Worm (Caenorhabditis elegans) whole organism, L1 larva: ENCODE measurements around the gene mrck-1.
A peak's percentile ranks its signal among the peaks of the same experiment; 100 is the strongest.

Experiments used
- C04F5.9 ChIP-seq: sonication (generic microtip); optimal IDR thresholded peaks from 2 replicates; lab custom pipeline; 2016; ENCODE audit warnings: missing genetic modification characterization, missing compliant biosample characterization
- C16A3.4 ChIP-seq: fragments of 150-350 bp; optimal IDR thresholded peaks from 2 replicates; lab custom pipeline; 2014; ENCODE audit warnings: missing biosample characterization, missing genetic modification characterization
- F16B12.6 ChIP-seq: fragments of 150-350 bp; optimal IDR thresholded peaks from 2 replicates; lab custom pipeline; 2014; ENCODE audit warnings: missing biosample characterization, missing genetic modification characterization
- aha-1 ChIP-seq: fragments of 150-350 bp; optimal IDR thresholded peaks from 2 replicates; lab custom pipeline; 2014; ENCODE audit warnings: missing biosample characterization, missing genetic modification characterization
- alr-1 ChIP-seq: fragments of 200-800 bp; sonication (Bioruptor generic); optimal IDR thresholded peaks from 2 replicates; lab custom pipeline; 2018; ENCODE audit warnings: borderline replicate concordance, mild to moderate bottlenecking, missing genetic modification characterization, missing compliant biosample characterization
- ama-1 ChIP-seq: fragments of 150-350 bp; optimal IDR thresholded peaks from 2 replicates; lab custom pipeline; 2014
- blmp-1 ChIP-seq: fragments of 150-350 bp; optimal IDR thresholded peaks from 2 replicates; lab custom pipeline; 2014; ENCODE audit warnings: missing biosample characterization, missing genetic modification characterization
- ceh-63 ChIP-seq: fragments of 200-800 bp; sonication (Bioruptor generic); optimal IDR thresholded peaks from 2 replicates; lab custom pipeline; 2018; ENCODE audit warnings: mild to moderate bottlenecking, missing genetic modification characterization, missing compliant biosample characterization
- ceh-8 ChIP-seq: fragments of 200-800 bp; sonication (Bioruptor generic); optimal IDR thresholded peaks from 2 replicates; lab custom pipeline; 2018; ENCODE audit warnings: mild to moderate bottlenecking, missing genetic modification characterization, moderate library complexity, missing compliant biosample characterization
- ceh-82 ChIP-seq, 3 experiments: fragments of 150-350 bp in 1 of 3; sonication (generic microtip) in 2 of 3; optimal IDR thresholded peaks; 2 replicates each; lab custom pipeline; 2014 to 2017; ENCODE audit warnings: missing biosample characterization in 3 of 3, missing genetic modification characterization in 3 of 3
- ceh-88 ChIP-seq: fragments of 200-800 bp; sonication (Bioruptor generic); IDR thresholded peaks from 2 replicates; pipeline ENCODE4 v1.3.6; 2022; ENCODE audit warnings: missing genetic modification characterization, missing compliant biosample characterization
- dpl-1 ChIP-seq, 3 experiments: fragments of 150-350 bp in 2 of 3; sonication (generic microtip) in 1 of 3; optimal IDR thresholded peaks; 2 replicates each; lab custom pipeline; 2014 to 2017; ENCODE audit warnings: missing biosample characterization in 3 of 3, missing genetic modification characterization in 3 of 3, missing genetic modification reagents in 3 of 3
- dsc-1 ChIP-seq: sonication (generic microtip); optimal IDR thresholded peaks from 2 replicates; lab custom pipeline; 2016; ENCODE audit warnings: mild to moderate bottlenecking, missing genetic modification characterization, missing compliant biosample characterization
- efl-3 ChIP-seq: fragments of 200-800 bp; sonication (Bioruptor generic); optimal IDR thresholded peaks from 2 replicates; lab custom pipeline; 2018; ENCODE audit warnings: mild to moderate bottlenecking, missing genetic modification characterization, missing compliant biosample characterization
- elt-2 ChIP-seq: sonication (generic microtip); optimal IDR thresholded peaks from 2 replicates; lab custom pipeline; 2016; ENCODE audit warnings: missing genetic modification characterization, mild to moderate bottlenecking, inconsistent platforms, missing compliant biosample characterization, missing genetic modification reagents
- ets-5 ChIP-seq: fragments of 200-800 bp; sonication (Bioruptor generic); IDR thresholded peaks from 2 replicates; pipeline ENCODE4 v1.3.6; 2022; ENCODE audit warnings: missing genetic modification characterization, missing compliant biosample characterization
- fkh-4 ChIP-seq: sonication (generic microtip); optimal IDR thresholded peaks from 2 replicates; lab custom pipeline; 2016; ENCODE audit warnings: missing compliant biosample characterization, missing genetic modification characterization, borderline replicate concordance
- fos-1 ChIP-seq: fragments of 150-350 bp; optimal IDR thresholded peaks from 2 replicates; lab custom pipeline; 2014; ENCODE audit warnings: missing biosample characterization, missing genetic modification characterization
- hlh-17 ChIP-seq: fragments of 200-800 bp; sonication (Bioruptor generic); optimal IDR thresholded peaks from 2 replicates; lab custom pipeline; 2018; ENCODE audit warnings: missing genetic modification characterization, mild to moderate bottlenecking, missing compliant biosample characterization, moderate library complexity, borderline replicate concordance
- hpl-2 ChIP-seq: fragments of 150-350 bp; optimal IDR thresholded peaks from 2 replicates; lab custom pipeline; 2014; ENCODE audit warnings: missing biosample characterization, missing genetic modification reagents, missing genetic modification characterization
- lin-14 ChIP-seq: fragments of 200-800 bp; sonication (Bioruptor generic); optimal IDR thresholded peaks from 2 replicates; lab custom pipeline; 2018; ENCODE audit warnings: mild to moderate bottlenecking, missing genetic modification characterization, moderate library complexity, missing compliant biosample characterization
- mep-1 ChIP-seq: fragments of 150-350 bp; optimal IDR thresholded peaks from 2 replicates; lab custom pipeline; 2014; ENCODE audit warnings: missing biosample characterization, missing genetic modification characterization
- nhr-12 ChIP-seq: sonication (generic microtip); optimal IDR thresholded peaks from 2 replicates; lab custom pipeline; 2017; ENCODE audit warnings: missing biosample characterization, missing genetic modification characterization
- nhr-19 ChIP-seq: fragments of 200-800 bp; sonication (Bioruptor generic); conservative IDR thresholded peaks from 2 replicates; pipeline ENCODE4 v1.3.6; 2022; ENCODE audit warnings: missing genetic modification characterization, missing compliant biosample characterization
- nhr-20 ChIP-seq: sonication (generic microtip); optimal IDR thresholded peaks from 2 replicates; lab custom pipeline; 2016; ENCODE audit warnings: mild to moderate bottlenecking, missing genetic modification characterization, missing compliant biosample characterization
- nhr-47 ChIP-seq: sonication (generic microtip); optimal IDR thresholded peaks from 2 replicates; lab custom pipeline; 2016; ENCODE audit warnings: mild to moderate bottlenecking, missing genetic modification characterization, moderate library complexity, missing compliant biosample characterization
- nhr-76 ChIP-seq: sonication (generic microtip); optimal IDR thresholded peaks from 2 replicates; lab custom pipeline; 2017; ENCODE audit warnings: missing biosample characterization, missing genetic modification characterization
- nhr-85 ChIP-seq: sonication (generic microtip); peaks from one replicate; lab custom pipeline; 2016; ENCODE audit warnings: missing genetic modification characterization, inconsistent platforms, missing compliant biosample characterization
- nhr-90 ChIP-seq: sonication (generic microtip); optimal IDR thresholded peaks from 2 replicates; lab custom pipeline; 2016; ENCODE audit warnings: mild to moderate bottlenecking, missing genetic modification characterization, missing compliant biosample characterization; ENCODE audit not compliant: poor library complexity
- pag-3 ChIP-seq: sonication (generic microtip); optimal IDR thresholded peaks from 2 replicates; lab custom pipeline; 2017; ENCODE audit warnings: missing genetic modification characterization, mild to moderate bottlenecking, missing compliant biosample characterization, antibody characterized with exemption, borderline replicate concordance; ENCODE audit not compliant: insufficient read depth
- rnt-1 ChIP-seq: sonication (generic microtip); optimal IDR thresholded peaks from 2 replicates; lab custom pipeline; 2016; ENCODE audit warnings: mild to moderate bottlenecking, missing genetic modification characterization, moderate library complexity, missing compliant biosample characterization
- snu-23 ChIP-seq: sonication (generic microtip); optimal IDR thresholded peaks from 2 replicates; lab custom pipeline; 2016; ENCODE audit warnings: missing genetic modification characterization, missing compliant biosample characterization
- sptf-1 ChIP-seq: fragments of 150-350 bp; optimal IDR thresholded peaks from 2 replicates; lab custom pipeline; 2014; ENCODE audit warnings: missing biosample characterization, missing genetic modification characterization
- swsn-7 ChIP-seq: sonication (generic microtip); optimal IDR thresholded peaks from 2 replicates; lab custom pipeline; 2016; ENCODE audit warnings: missing genetic modification characterization, missing compliant biosample characterization
- tbx-2 ChIP-seq: sonication (generic microtip); optimal IDR thresholded peaks from 2 replicates; lab custom pipeline; 2016; ENCODE audit warnings: missing genetic modification characterization, missing compliant biosample characterization
- unc-130 ChIP-seq: fragments of 150-350 bp; optimal IDR thresholded peaks from 2 replicates; lab custom pipeline; 2017; ENCODE audit warnings: missing biosample characterization, missing genetic modification characterization, inconsistent platforms
- unc-62 ChIP-seq: fragments of 150-350 bp; optimal IDR thresholded peaks from 2 replicates; lab custom pipeline; 2014; ENCODE audit warnings: missing biosample characterization, missing genetic modification reagents, missing genetic modification characterization
- unc-86 ChIP-seq: sonication (generic microtip); optimal IDR thresholded peaks from 2 replicates; lab custom pipeline; 2016; ENCODE audit warnings: missing genetic modification characterization, missing compliant biosample characterization
- xbp-1 ChIP-seq: sonication (generic microtip); optimal IDR thresholded peaks from 2 replicates; lab custom pipeline; 2016; ENCODE audit warnings: missing genetic modification characterization, missing compliant biosample characterization
- ztf-11 ChIP-seq, 2 experiments: sonication (generic microtip); optimal IDR thresholded peaks; 2 replicates each; lab custom pipeline; 2016 to 2017; ENCODE audit warnings: missing genetic modification characterization in 2 of 2, missing biosample characterization in 1 of 2, missing compliant biosample characterization in 1 of 2
- ztf-4 ChIP-seq: fragments of 150-350 bp; optimal IDR thresholded peaks from 2 replicates; lab custom pipeline; 2014; ENCODE audit warnings: missing biosample characterization, missing genetic modification characterization

Gene mrck-1

ce11 chrV:6228400-6228895, 38.6 kb downstream of the mrck-1 start (continued):
- TF ChIP-seq sptf-1 (tag; lab: Kevin White, UChicago) (no peak), pag-3 (tag; lab: Kevin White, UChicago) (peak; percentile 66), ztf-4 (tag; lab: Kevin White, UChicago) (no peak), nhr-19 (GFP tag; lab: Robert Waterston, UW) (peak; percentile 36), fkh-4 (tag; lab: Kevin White, UChicago) (no peak), unc-86 (tag; lab: Kevin White, UChicago) (peak; percentile 42), nhr-76 (tag; lab: Kevin White, UChicago) (no peak), nhr-47 (tag; lab: Kevin White, UChicago) (peak; percentile 16), tbx-2 (tag; lab: Kevin White, UChicago) (peak; percentile 67), ceh-8 (GFP tag; lab: Kevin White, UChicago) (no peak), hlh-17 (no peak), unc-130 (tag; lab: Kevin White, UChicago) (no peak), elt-2 (peak; percentile 5), lin-14 (peak; percentile 77), snu-23 (peak; percentile 61), nhr-12 (tag; lab: Kevin White, UChicago) (no peak), efl-3 (GFP tag; lab: Kevin White, UChicago) (no peak), swsn-7 (tag; lab: Kevin White, UChicago) (peak; percentile 36), fos-1 (no peak), ceh-88 (GFP tag; lab: Robert Waterston, UW) (0 out of 2 replicates have a peak, but pooled peaks have one; percentile 26), ceh-63 (GFP tag; lab: Kevin White, UChicago) (no peak), nhr-20 (tag; lab: Kevin White, UChicago) (peak; percentile 61), xbp-1 (peak; percentile 19), dsc-1 (tag; lab: Kevin White, UChicago) (no peak), C04F5.9 (no peak), unc-62 (no peak), rnt-1 (peak; percentile 36), ceh-82 (tag; optimal IDR thresholded peaks at IDR 0.05; lab: Kevin White, UChicago) (peak in 1 of 3 experiments; percentile 31), F16B12.6 (tag; lab: Kevin White, UChicago) (no peak), ztf-11 (tag; optimal IDR thresholded peaks at IDR 0.05; lab: Kevin White, UChicago) (peak in 1 of 2 experiments; percentile 61), nhr-85 (tag; lab: Kevin White, UChicago) (peak; percentile 91), mep-1 (tag; lab: Kevin White, UChicago) (peak; percentile 51), ets-5 (GFP tag; lab: Robert Waterston, UW) (no peak), alr-1 (tag; lab: Kevin White, UChicago) (no peak), ama-1 (peak; percentile 88), aha-1 (tag; lab: Kevin White, UChicago) (no peak), C16A3.4 (tag; lab: Kevin White, UChicago) (no peak), hpl-2 (no peak), nhr-90 (tag; lab: Kevin White, UChicago) (peak; percentile 11), dpl-1 (GFP tag; optimal IDR thresholded peaks at IDR 0.05; lab: Kevin White, UChicago) (peak in 2 of 3 experiments; percentile 5), blmp-1 (tag; lab: Kevin White, UChicago) (peak; percentile 46)
- TF ChIP-seq, all 84 proteins: peak for 31
